Worm (Caenorhabditis elegans) whole organism, L4 larva: ENCODE data around the gene qars-1.

ENCODE experiments used
- F26F4.8 ChIP-seq: fragments of 200-800 bp; sonication (Bioruptor generic); conservative IDR thresholded peaks from 2 replicates; pipeline ENCODE4 v1.3.6; 2022; ENCODE audit warnings: missing genetic modification characterization, missing compliant biosample characterization
- F37D6.2 ChIP-seq: sonication (generic microtip); optimal IDR thresholded peaks from 2 replicates; lab custom pipeline; 2016; ENCODE audit warnings: mild to moderate bottlenecking, missing genetic modification characterization, missing compliant biosample characterization
- F44E2.7 ChIP-seq: fragments of 200-800 bp; sonication (Bioruptor generic); IDR thresholded peaks from 2 replicates; pipeline ENCODE4 v2.1.2; 2022; ENCODE audit warnings: missing genetic modification characterization, missing compliant biosample characterization
- R02D3.7 ChIP-seq: fragments of 150-350 bp; sonication (generic microtip); optimal IDR thresholded peaks from 3 replicates; lab custom pipeline; 2014; ENCODE audit warnings: missing biosample characterization, missing genetic modification characterization
- T26A8.4 ChIP-seq: fragments of 200-800 bp; sonication (Bioruptor generic); IDR thresholded peaks from 2 replicates; pipeline ENCODE4 v1.3.6; 2022; ENCODE audit warnings: missing genetic modification characterization, missing compliant biosample characterization
- Y48G9A.11 ChIP-seq: fragments of 200-800 bp; sonication (Bioruptor generic); IDR thresholded peaks from 2 replicates; pipeline ENCODE4 v1.3.6; 2022; ENCODE audit warnings: missing genetic modification reagents, missing genetic modification characterization, missing compliant biosample characterization
- ZK546.5 ChIP-seq, 2 experiments: sonication (generic microtip); optimal IDR thresholded peaks; 2 replicates each; lab custom pipeline; 2017; ENCODE audit warnings: missing biosample characterization in 2 of 2, missing genetic modification characterization in 2 of 2
- aha-1 ChIP-seq: fragments of 150-350 bp; peaks from one replicate; lab custom pipeline; 2014; ENCODE audit warnings: missing biosample characterization, missing genetic modification characterization
- ama-1 ChIP-seq: fragments of 150-350 bp; optimal IDR thresholded peaks from 2 replicates; lab custom pipeline; 2014; ENCODE audit warnings: inconsistent platforms, mixed read lengths
- ceh-44 ChIP-seq: fragments of 200-800 bp; sonication (Bioruptor generic); IDR thresholded peaks from 2 replicates; pipeline ENCODE4 v1.3.6; 2022; ENCODE audit warnings: missing genetic modification reagents, missing genetic modification characterization, missing compliant biosample characterization
- ces-1 ChIP-seq: fragments of 150-350 bp; sonication (generic microtip); optimal IDR thresholded peaks from 4 replicates; lab custom pipeline; 2014; ENCODE audit warnings: missing biosample characterization, missing genetic modification reagents, missing genetic modification characterization
- ctbp-1 ChIP-seq: fragments of 200-800 bp; sonication (Bioruptor generic); IDR thresholded peaks from 2 replicates; pipeline ENCODE4 v1.3.6; 2022; ENCODE audit warnings: missing genetic modification reagents, missing genetic modification characterization, missing compliant biosample characterization
- daf-16 ChIP-seq, 3 experiments: sonication (generic microtip); optimal IDR thresholded peaks; 2 replicates each; lab custom pipeline; 2016 to 2017; ENCODE audit warnings: missing genetic modification characterization in 3 of 3, missing genetic modification reagents in 3 of 3, mild to moderate bottlenecking in 2 of 3, missing compliant biosample characterization in 2 of 3, missing biosample characterization in 1 of 3, moderate library complexity in 1 of 3
- daf-8 ChIP-seq: fragments of 200-800 bp; sonication (Bioruptor generic); IDR thresholded peaks from 2 replicates; pipeline ENCODE4 v1.3.6; 2022; ENCODE audit warnings: missing genetic modification characterization, missing compliant biosample characterization
- dpl-1 ChIP-seq: fragments of 150-350 bp; optimal IDR thresholded peaks from 2 replicates; lab custom pipeline; 2014; ENCODE audit warnings: missing biosample characterization, missing genetic modification reagents, missing genetic modification characterization
- duxl-1 ChIP-seq: sonication (generic microtip); optimal IDR thresholded peaks from 2 replicates; lab custom pipeline; 2016; ENCODE audit warnings: mild to moderate bottlenecking, missing genetic modification characterization, moderate library complexity, missing compliant biosample characterization; ENCODE audit not compliant: poor library complexity
- fkh-10 ChIP-seq: fragments of 150-350 bp; optimal IDR thresholded peaks from 2 replicates; lab custom pipeline; 2014; ENCODE audit warnings: missing biosample characterization, missing genetic modification reagents, missing genetic modification characterization
- fos-1 ChIP-seq: fragments of 150-350 bp; optimal IDR thresholded peaks from 2 replicates; lab custom pipeline; 2014; ENCODE audit warnings: missing biosample characterization, missing genetic modification characterization
- hlh-30 ChIP-seq: sonication (generic microtip); optimal IDR thresholded peaks from 2 replicates; lab custom pipeline; 2017; ENCODE audit warnings: antibody characterized with exemption, mild to moderate bottlenecking, missing genetic modification characterization, missing compliant biosample characterization; ENCODE audit not compliant: insufficient read depth
- lim-7 ChIP-seq: fragments of 200-800 bp; sonication (Bioruptor generic); IDR thresholded peaks from 2 replicates; pipeline ENCODE4 v1.3.6; 2022; ENCODE audit warnings: missing genetic modification characterization, missing compliant biosample characterization
- lin-13 ChIP-seq: fragments of 150-350 bp; optimal IDR thresholded peaks from 2 replicates; lab custom pipeline; 2014; ENCODE audit warnings: missing biosample characterization, missing genetic modification reagents, missing genetic modification characterization
- lin-38 ChIP-seq: fragments of 200-800 bp; sonication (Bioruptor generic); IDR thresholded peaks from 2 replicates; pipeline ENCODE4 v1.3.6; 2022; ENCODE audit warnings: missing genetic modification reagents, missing genetic modification characterization, missing compliant biosample characterization
- lir-3 ChIP-seq: sonication (generic microtip); optimal IDR thresholded peaks from 2 replicates; lab custom pipeline; 2016; ENCODE audit warnings: mild to moderate bottlenecking, missing genetic modification characterization, missing compliant biosample characterization
- lsy-2 ChIP-seq, 2 experiments: fragments of 150-350 bp in 1 of 2; sonication (generic microtip) in 1 of 2; optimal IDR thresholded peaks; 2 replicates each; lab custom pipeline; 2014 to 2017; ENCODE audit warnings: missing biosample characterization in 2 of 2, missing genetic modification characterization in 2 of 2
- mdl-1 ChIP-seq, 2 experiments: fragments of 150-350 bp in 1 of 2; sonication (generic microtip) in 1 of 2; optimal IDR thresholded peaks; 2 replicates each; lab custom pipeline; 2014 to 2017; ENCODE audit warnings: missing biosample characterization in 2 of 2, missing genetic modification characterization in 2 of 2
- mdt-29 ChIP-seq: fragments of 200-800 bp; sonication (Bioruptor generic); IDR thresholded peaks from 2 replicates; pipeline ENCODE4 v1.3.6; 2022; ENCODE audit warnings: missing genetic modification reagents, missing genetic modification characterization, missing compliant biosample characterization
- mep-1 ChIP-seq: fragments of 150-350 bp; sonication (generic microtip); optimal IDR thresholded peaks from 3 replicates; lab custom pipeline; 2014; ENCODE audit warnings: missing biosample characterization, missing genetic modification characterization
- mes-2 ChIP-seq: sonication (generic microtip); optimal IDR thresholded peaks from 2 replicates; lab custom pipeline; 2016; ENCODE audit warnings: missing genotype, mild to moderate bottlenecking, missing genetic modification characterization, missing compliant biosample characterization; ENCODE audit not compliant: poor library complexity, severe bottlenecking
- mxl-3 ChIP-seq: fragments of 200-800 bp; sonication (Bioruptor generic); optimal IDR thresholded peaks from 2 replicates; lab custom pipeline; 2018; ENCODE audit warnings: mild to moderate bottlenecking, missing genetic modification characterization, missing compliant biosample characterization
- nhr-111 ChIP-seq: fragments of 200-800 bp; sonication (Bioruptor generic); optimal IDR thresholded peaks from 2 replicates; lab custom pipeline; 2018; ENCODE audit warnings: mild to moderate bottlenecking, missing genetic modification characterization, missing compliant biosample characterization
- nhr-25 ChIP-seq: sonication (generic microtip); optimal IDR thresholded peaks from 2 replicates; lab custom pipeline; 2017; ENCODE audit warnings: missing genetic modification characterization, mild to moderate bottlenecking, missing compliant biosample characterization, antibody characterized with exemption, moderate library complexity, borderline replicate concordance; ENCODE audit not compliant: insufficient read depth
- nhr-76 ChIP-seq: fragments of 150-350 bp; optimal IDR thresholded peaks from 2 replicates; lab custom pipeline; 2014; ENCODE audit warnings: missing biosample characterization, missing genetic modification characterization
- nhr-77 ChIP-seq: fragments of 150-350 bp; optimal IDR thresholded peaks from 2 replicates; lab custom pipeline; 2014; ENCODE audit warnings: missing biosample characterization, missing genetic modification characterization
- php-3 ChIP-seq: fragments of 200-800 bp; sonication (Bioruptor generic); IDR thresholded peaks from 2 replicates; pipeline ENCODE4 v1.3.6; 2022; ENCODE audit warnings: missing genetic modification reagents, missing genetic modification characterization, missing compliant biosample characterization
- rbr-2 ChIP-seq: sonication (generic microtip); optimal IDR thresholded peaks from 2 replicates; lab custom pipeline; 2016; ENCODE audit warnings: missing genotype, missing genetic modification characterization, missing compliant biosample characterization
- sdz-12 ChIP-seq: fragments of 200-800 bp; sonication (Bioruptor generic); optimal IDR thresholded peaks from 2 replicates; lab custom pipeline; 2018; ENCODE audit warnings: mild to moderate bottlenecking, missing genetic modification characterization, missing compliant biosample characterization
- spr-1 ChIP-seq: sonication (generic microtip); optimal IDR thresholded peaks from 2 replicates; lab custom pipeline; 2016; ENCODE audit warnings: mild to moderate bottlenecking, missing genetic modification characterization, missing compliant biosample characterization
- unc-62 ChIP-seq, 3 experiments: fragments of 150-350 bp in 1 of 3; sonication (generic microtip); optimal IDR thresholded peaks in 2 of 3; peaks in 1 of 3; 1 replicate in 1 of 3; 2 replicates in 2 of 3; lab custom pipeline; 2014 to 2017; ENCODE audit warnings: missing biosample characterization in 3 of 3, missing genetic modification characterization in 3 of 3, missing genetic modification reagents in 3 of 3, missing genotype in 1 of 3
- zag-1 ChIP-seq: fragments of 150-350 bp; optimal IDR thresholded peaks from 2 replicates; lab custom pipeline; 2014; ENCODE audit warnings: missing biosample characterization, missing genetic modification characterization
- ztf-7 ChIP-seq: fragments of 150-350 bp; optimal IDR thresholded peaks from 2 replicates; lab custom pipeline; 2014; ENCODE audit warnings: missing biosample characterization, missing genetic modification characterization

The qars-1 gene

ce11 chrIV:15020958-15021357 is 8.0 kb upstream of the qars-1 start (continued):
- TF ChIP-seq lir-3 (tag; lab: Kevin White, UChicago) (no peak), F44E2.7 (GFP tag; lab: Robert Waterston, UW) (no peak), R02D3.7 (tag; lab: Kevin White, UChicago) (no peak), hlh-30 (tag; lab: Kevin White, UChicago) (peak; percentile 49), unc-62 (GFP tag; optimal IDR thresholded peaks at IDR 0.05 in 1 of 2; lab: Kevin White, UChicago) (no peak), unc-62 (tag; optimal IDR thresholded peaks at IDR 0.05; lab: Kevin White, UChicago) (no peak), nhr-77 (no peak), fkh-10 (peak; percentile 64), ztf-7 (tag; lab: Kevin White, UChicago) (no peak), lin-38 (GFP tag; lab: Robert Waterston, UW) (no peak), F26F4.8 (GFP tag; lab: Robert Waterston, UW) (no peak), daf-16 (GFP tag; optimal IDR thresholded peaks at IDR 0.05; lab: Kevin White, UChicago) (no peak), daf-16 (tag; optimal IDR thresholded peaks at IDR 0.05; lab: Kevin White, UChicago) (no peak), spr-1 (tag; lab: Kevin White, UChicago) (no peak), nhr-76 (tag; lab: Kevin White, UChicago) (no peak), lin-13 (GFP tag; lab: Kevin White, UChicago) (no peak), Y48G9A.11 (GFP tag; lab: Robert Waterston, UW) (no peak), nhr-111 (GFP tag; lab: Kevin White, UChicago) (no peak), duxl-1 (no peak), ctbp-1 (GFP tag; lab: Robert Waterston, UW) (peak; percentile 48; the same call in 1 of the 2 replicates), mdl-1 (tag; optimal IDR thresholded peaks at IDR 0.05; lab: Kevin White, UChicago) (no peak), lim-7 (GFP tag; lab: Robert Waterston, UW) (no peak), T26A8.4 (GFP tag; lab: Robert Waterston, UW) (no peak), mep-1 (tag; lab: Kevin White, UChicago) (peak; percentile 21)

ce11 chrIV:15016984-15017383 is 4.0 kb upstream of the qars-1 start:
- TF ChIP-seq lsy-2 (tag; optimal IDR thresholded peaks at IDR 0.05; lab: Kevin White, UChicago): peak in 1 of 2 experiments; percentile 30
- TF ChIP-seq aha-1 (tag; lab: Kevin White, UChicago): peak; percentile 63
- TF ChIP-seq zag-1 (tag; lab: Kevin White, UChicago): no peak
- no peak for TF ChIP-seq ceh-44 (GFP tag; lab: Robert Waterston, UW)
- TF ChIP-seq nhr-25 (tag; lab: Kevin White, UChicago): no peak
- TF ChIP-seq mxl-3: no peak
- no peak for TF ChIP-seq F37D6.2 (tag; lab: Kevin White, UChicago)
- peak in 1 of 2 experiments; percentile 28 for TF ChIP-seq mdl-1 (tag; optimal IDR thresholded peaks at IDR 0.05; lab: Kevin White, UChicago)
- TF ChIP-seq T26A8.4 (GFP tag; lab: Robert Waterston, UW): no peak
- TF ChIP-seq rbr-2 (tag; lab: Kevin White, UChicago): peak; percentile 25
- no peak for TF ChIP-seq fos-1 (tag; lab: Kevin White, UChicago)
- TF ChIP-seq mep-1 (tag; lab: Kevin White, UChicago): peak; percentile 17
- TF ChIP-seq ces-1 (GFP tag; lab: Kevin White, UChicago): peak; percentile 94
- TF ChIP-seq fkh-10: peak; percentile 92
- TF ChIP-seq ctbp-1 (GFP tag; lab: Robert Waterston, UW): peak; percentile 84
- TF ChIP-seq php-3 (GFP tag; lab: Robert Waterston, UW): no peak
- TF ChIP-seq mdt-29 (GFP tag; lab: Robert Waterston, UW): no peak

DNA sequence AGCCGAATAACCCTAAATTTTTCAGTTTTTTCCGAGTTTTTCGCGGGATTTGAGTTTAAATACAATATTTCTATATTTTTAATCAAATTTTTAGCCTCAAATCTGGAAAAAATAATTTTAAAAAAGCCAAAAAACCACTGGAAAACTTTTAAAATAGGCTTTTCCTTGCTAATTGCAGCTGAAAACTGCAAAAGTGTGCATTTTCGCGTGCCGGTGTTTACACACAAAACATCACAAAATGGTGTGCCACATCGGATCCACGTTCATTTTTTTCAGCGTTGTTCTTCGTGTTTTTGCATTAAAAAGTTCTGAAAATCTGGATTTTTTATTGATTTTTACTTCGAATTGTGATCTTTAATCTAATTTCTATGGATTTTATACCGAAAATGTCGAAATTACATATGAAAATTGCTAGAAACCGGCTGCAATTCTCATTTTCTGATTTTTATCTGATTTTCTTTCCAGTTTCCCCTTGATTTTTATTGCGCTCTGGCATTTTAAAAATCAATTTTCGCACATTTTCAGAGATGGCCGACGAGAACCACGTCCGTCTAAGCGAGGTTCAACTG is 618 bp upstream of the qars-1 start, which contains the start of gene Y41E3.7:
Gene Y41E3.7 (plus strand): TSS at position 519 of the 569 bp plus-strand sequence.
- no peak for TF ChIP-seq nhr-25 (tag; lab: Kevin White, UChicago)
- no peak for TF ChIP-seq F26F4.8 (GFP tag; lab: Robert Waterston, UW)
- TF ChIP-seq sdz-12: no peak
- TF ChIP-seq nhr-111 (GFP tag; lab: Kevin White, UChicago): no peak
- TF ChIP-seq daf-16 (GFP tag; optimal IDR thresholded peaks at IDR 0.05; lab: Kevin White, UChicago): no peak
- peak; percentile 12 for TF ChIP-seq daf-16 (tag; optimal IDR thresholded peaks at IDR 0.05; lab: Kevin White, UChicago)
- no peak for TF ChIP-seq daf-8
- TF ChIP-seq mes-2 (tag; lab: Kevin White, UChicago): peak; percentile 29
- no peak for TF ChIP-seq ama-1 (lab: Kevin White, UChicago)
- no peak for TF ChIP-seq ZK546.5 (tag; optimal IDR thresholded peaks at IDR 0.05; lab: Kevin White, UChicago)
- peak; percentile 31 for TF ChIP-seq dpl-1 (GFP tag; lab: Kevin White, UChicago)
- TF ChIP-seq lin-38 (GFP tag; lab: Robert Waterston, UW): peak; percentile 35; the same call in 1 of the 2 replicates
